Fruit fly (Drosophila melanogaster): ENCODE measurements around the gene CG13026.

dm6 chr3L:16683007-16683406 is 43.0 kb downstream of the CG13026 start:
- no peak for TF ChIP-seq CG16779 (tag; optimal IDR thresholded peaks at IDR 0.05)
- TF ChIP-seq CG15336 (GFP tag; IDR thresholded peaks at IDR 0.05) = no peak
- TF ChIP-seq CG32006 (GFP tag; optimal IDR thresholded peaks at IDR 0.05) = peak; percentile 70
- TF ChIP-seq fd85E (GFP tag; optimal IDR thresholded peaks at IDR 0.05) = no peak
- TF ChIP-seq CG6163 (GFP tag; IDR thresholded peaks at IDR 0.05) = no peak
- no peak for TF ChIP-seq CG8319 (GFP tag; optimal IDR thresholded peaks at IDR 0.05)
- no peak for TF ChIP-seq spab (GFP tag; optimal IDR thresholded peaks at IDR 0.05)
- TF ChIP-seq fkh (GFP tag; optimal IDR thresholded peaks at IDR 0.05) = no peak
- no peak for TF ChIP-seq CG3919 (GFP tag; optimal IDR thresholded peaks at IDR 0.05)
- no peak for TF ChIP-seq CG10669 (GFP tag; optimal IDR thresholded peaks at IDR 0.05)
- TF ChIP-seq CG4318 (GFP tag; optimal IDR thresholded peaks at IDR 0.05) = peak; percentile 17
- TF ChIP-seq vri (GFP tag; optimal IDR thresholded peaks at IDR 0.05) = no peak
- no peak for TF ChIP-seq Blimp-1 (GFP tag; optimal IDR thresholded peaks at IDR 0.05)

All from whole organism, prepupa.